Fruit fly (Drosophila melanogaster) whole organism, embryonic: ENCODE data around the gene wwk.

Experiments used
- Ada2b ChIP-seq: fragments of 200-800 bp; sonication (Bioruptor generic); IDR thresholded peaks from 2 replicates; pipeline ENCODE4 v1.3.6; 2022; ENCODE audit warnings: missing biosample characterization, missing genetic modification characterization
- Antp ChIP-seq: fragments of 200-800 bp; sonication (Bioruptor generic); optimal IDR thresholded peaks from 3 replicates; lab custom pipeline; 2016; ENCODE audit warnings: missing biosample characterization, missing genetic modification characterization
- BtbVII ChIP-seq: fragments of 200-800 bp; sonication (Bioruptor generic); optimal IDR thresholded peaks from 3 replicates; lab custom pipeline; 2017; ENCODE audit warnings: missing biosample characterization, mild to moderate bottlenecking, missing genetic modification characterization
- CG1024 ChIP-seq: fragments of 200-800 bp; sonication (Bioruptor generic); IDR thresholded peaks from 2 replicates; pipeline ENCODE4 v1.3.6; 2022; ENCODE audit warnings: missing biosample characterization, missing genetic modification characterization
- CG10979 ChIP-seq: fragments of 200-800 bp; sonication (Bioruptor generic); optimal IDR thresholded peaks from 2 replicates; lab custom pipeline; 2018; ENCODE audit warnings: missing biosample characterization, mild to moderate bottlenecking, missing genetic modification characterization, moderate library complexity
- CG11085 ChIP-seq: fragments of 200-800 bp; sonication (Bioruptor generic); IDR thresholded peaks from 2 replicates; pipeline ENCODE4 v1.3.6; 2022; ENCODE audit warnings: missing biosample characterization, missing genetic modification characterization
- CG12391 ChIP-seq: fragments of 200-800 bp; sonication (Bioruptor generic); optimal IDR thresholded peaks from 3 replicates; lab custom pipeline; 2018; ENCODE audit warnings: missing biosample characterization, mild to moderate bottlenecking, missing genetic modification characterization, moderate library complexity
- CG12659 ChIP-seq: fragments of 200-800 bp; sonication (Bioruptor generic); optimal IDR thresholded peaks from 3 replicates; lab custom pipeline; 2017; ENCODE audit warnings: mild to moderate bottlenecking, missing biosample characterization, missing genetic modification reagents, missing genetic modification characterization
- CG13296 ChIP-seq: fragments of 200-800 bp; sonication (Bioruptor generic); optimal IDR thresholded peaks from 3 replicates; lab custom pipeline; 2018; ENCODE audit warnings: missing biosample characterization, mild to moderate bottlenecking, missing genetic modification characterization
- CG14441 ChIP-seq: fragments of 200-800 bp; sonication (Bioruptor generic); IDR thresholded peaks from 2 replicates; pipeline ENCODE4 v1.3.6; 2022; ENCODE audit warnings: missing biosample characterization, missing genetic modification characterization
- CG14710 ChIP-seq: fragments of 200-800 bp; sonication (Bioruptor generic); optimal IDR thresholded peaks from 3 replicates; lab custom pipeline; 2019; ENCODE audit warnings: missing biosample characterization, mild to moderate bottlenecking, missing genetic modification characterization, moderate library complexity
- CG15011 ChIP-seq: fragments of 200-800 bp; sonication (Bioruptor generic); optimal IDR thresholded peaks from 3 replicates; lab custom pipeline; 2018; ENCODE audit warnings: missing biosample characterization, mild to moderate bottlenecking, missing genetic modification characterization
- CG1603 ChIP-seq: fragments of 200-800 bp; sonication (Bioruptor generic); optimal IDR thresholded peaks from 2 replicates; lab custom pipeline; 2019; ENCODE audit warnings: missing biosample characterization, mild to moderate bottlenecking, missing genetic modification characterization, moderate library complexity
- CG16863 ChIP-seq: fragments of 200-800 bp; sonication (Bioruptor generic); optimal IDR thresholded peaks from 3 replicates; lab custom pipeline; 2016; ENCODE audit warnings: missing biosample characterization, missing genetic modification characterization
- CG17186 ChIP-seq: fragments of 200-800 bp; sonication (Bioruptor generic); optimal IDR thresholded peaks from 3 replicates; lab custom pipeline; 2017; ENCODE audit warnings: missing biosample characterization, missing genetic modification reagents, missing genetic modification characterization
- CG17385 ChIP-seq: fragments of 200-800 bp; sonication (Bioruptor generic); optimal IDR thresholded peaks from 3 replicates; lab custom pipeline; 2018; ENCODE audit warnings: missing biosample characterization, mild to moderate bottlenecking, missing genetic modification characterization
- CG2120 ChIP-seq: fragments of 200-800 bp; sonication (Bioruptor generic); optimal IDR thresholded peaks from 3 replicates; lab custom pipeline; 2016; ENCODE audit warnings: missing biosample characterization, missing genetic modification characterization
- CG30431 ChIP-seq: fragments of 200-800 bp; sonication (Bioruptor generic); optimal IDR thresholded peaks from 2 replicates; lab custom pipeline; 2017; ENCODE audit warnings: missing biosample characterization, missing genetic modification characterization
- CG32772 ChIP-seq: fragments of 200-800 bp; sonication (Bioruptor generic); IDR thresholded peaks from 2 replicates; pipeline ENCODE4 v1.3.6; 2022; ENCODE audit warnings: missing biosample characterization, missing genetic modification characterization
- CG33557 ChIP-seq: fragments of 200-800 bp; sonication (Bioruptor generic); optimal IDR thresholded peaks from 2 replicates; lab custom pipeline; 2019; ENCODE audit warnings: missing biosample characterization, mild to moderate bottlenecking, missing genetic modification characterization, moderate library complexity
- CG3407 ChIP-seq: fragments of 200-800 bp; sonication (Bioruptor generic); optimal IDR thresholded peaks from 2 replicates; lab custom pipeline; 2018; ENCODE audit warnings: missing biosample characterization, mild to moderate bottlenecking, missing genetic modification characterization
- CG34376 ChIP-seq: fragments of 200-800 bp; sonication (Bioruptor generic); optimal IDR thresholded peaks from 2 replicates; lab custom pipeline; 2018; ENCODE audit warnings: missing biosample characterization, mild to moderate bottlenecking, missing genetic modification characterization
- CG42726 ChIP-seq: fragments of 200-800 bp; sonication (Bioruptor generic); IDR thresholded peaks from 2 replicates; pipeline ENCODE4 v1.3.6; 2022; ENCODE audit warnings: missing biosample characterization, missing genetic modification characterization; ENCODE audit not compliant: partially characterized antibody
- CG4820 ChIP-seq: fragments of 200-800 bp; sonication (Bioruptor generic); optimal IDR thresholded peaks from 3 replicates; lab custom pipeline; 2016; ENCODE audit warnings: missing biosample characterization, missing genetic modification characterization
- CG5953 ChIP-seq: fragments of 200-800 bp; sonication (Bioruptor generic); IDR thresholded peaks from 2 replicates; pipeline ENCODE4 v1.3.6; 2022; ENCODE audit warnings: missing biosample characterization, missing genetic modification characterization
- CG6813 ChIP-seq: fragments of 200-800 bp; sonication (Bioruptor generic); optimal IDR thresholded peaks from 2 replicates; lab custom pipeline; 2017; ENCODE audit warnings: missing biosample characterization, missing genetic modification characterization, mild to moderate bottlenecking, moderate library complexity, missing genetic modification reagents
- CG7556 ChIP-seq: fragments of 200-800 bp; sonication (Bioruptor generic); optimal IDR thresholded peaks from 2 replicates; lab custom pipeline; 2017; ENCODE audit warnings: missing biosample characterization, mild to moderate bottlenecking, missing genetic modification characterization
- CG7987 ChIP-seq: fragments of 200-800 bp; sonication (Bioruptor generic); optimal IDR thresholded peaks from 2 replicates; lab custom pipeline; 2018; ENCODE audit warnings: missing biosample characterization, mild to moderate bottlenecking, missing genetic modification characterization, moderate library complexity
- CG9876 ChIP-seq: fragments of 200-800 bp; sonication (Bioruptor generic); optimal IDR thresholded peaks from 2 replicates; lab custom pipeline; 2016; ENCODE audit warnings: missing biosample characterization, missing genetic modification characterization
- CrebB ChIP-seq: fragments of 200-800 bp; sonication (Bioruptor generic); optimal IDR thresholded peaks from 3 replicates; lab custom pipeline; 2018; ENCODE audit warnings: missing biosample characterization, mild to moderate bottlenecking, missing genetic modification characterization
- Fer1 ChIP-seq: fragments of 200-800 bp; sonication (Bioruptor generic); optimal IDR thresholded peaks from 2 replicates; lab custom pipeline; 2017; ENCODE audit warnings: missing biosample characterization, mild to moderate bottlenecking, missing genetic modification characterization
- HLH54F ChIP-seq: fragments of 200-800 bp; sonication (Bioruptor generic); optimal IDR thresholded peaks from 3 replicates; lab custom pipeline; 2016; ENCODE audit warnings: missing biosample characterization, missing genetic modification characterization
- Mad ChIP-seq: fragments of 200-800 bp; sonication (Bioruptor generic); optimal IDR thresholded peaks from 2 replicates; lab custom pipeline; 2016; ENCODE audit warnings: missing biosample characterization, missing genetic modification characterization
- Scr ChIP-seq: fragments of 200-800 bp; sonication (Bioruptor generic); IDR thresholded peaks from 2 replicates; pipeline ENCODE4 v1.3.6; 2022; ENCODE audit warnings: missing biosample characterization, missing genetic modification characterization; ENCODE audit not compliant: partially characterized antibody
- Sry-δ ChIP-seq: fragments of 200-800 bp; sonication (Bioruptor generic); optimal IDR thresholded peaks from 2 replicates; lab custom pipeline; 2016; ENCODE audit warnings: missing biosample characterization, missing genetic modification characterization
- al ChIP-seq: fragments of 200-800 bp; sonication (Bioruptor generic); IDR thresholded peaks from 2 replicates; pipeline ENCODE4 v1.3.6; 2022; ENCODE audit warnings: missing biosample characterization, missing genetic modification characterization
- bab2 ChIP-seq: fragments of 200-800 bp; sonication (Bioruptor generic); optimal IDR thresholded peaks from 2 replicates; lab custom pipeline; 2016; ENCODE audit warnings: missing biosample characterization, missing genetic modification characterization
- eve ChIP-seq, 2 experiments: fragments of >200 bp; optimal IDR thresholded peaks; 2 replicates each; lab custom pipeline; 2017; ENCODE audit warnings: missing biosample characterization in 2 of 2, missing genetic modification characterization in 2 of 2
- exex ChIP-seq: fragments of 200-800 bp; sonication (Bioruptor generic); optimal IDR thresholded peaks from 4 replicates; lab custom pipeline; 2018; ENCODE audit warnings: missing biosample characterization, mild to moderate bottlenecking, missing genetic modification characterization, moderate library complexity
- fd64A ChIP-seq: fragments of 200-800 bp; sonication (Bioruptor generic); optimal IDR thresholded peaks from 3 replicates; lab custom pipeline; 2018; ENCODE audit warnings: missing biosample characterization, mild to moderate bottlenecking, missing genetic modification characterization
- klu ChIP-seq: fragments of 200-800 bp; sonication (Bioruptor generic); IDR thresholded peaks from 2 replicates; pipeline ENCODE4 v1.3.6; 2022; ENCODE audit warnings: missing biosample characterization, missing genetic modification characterization
- lilli ChIP-seq: fragments of 200-800 bp; sonication (Bioruptor generic); optimal IDR thresholded peaks from 3 replicates; lab custom pipeline; 2016; ENCODE audit warnings: missing biosample characterization, missing genetic modification characterization
- lmd ChIP-seq: fragments of 200-800 bp; sonication (Bioruptor generic); IDR thresholded peaks from 2 replicates; pipeline ENCODE4 v1.3.6; 2022; ENCODE audit warnings: missing biosample characterization, missing genetic modification characterization
- luna ChIP-seq: fragments of 200-800 bp; sonication (Bioruptor generic); optimal IDR thresholded peaks from 2 replicates; lab custom pipeline; 2016; ENCODE audit warnings: missing biosample characterization, missing genetic modification characterization
- nerfin-2 ChIP-seq: fragments of 200-800 bp; sonication (Bioruptor generic); IDR thresholded peaks from 2 replicates; pipeline ENCODE4 v1.3.6; 2022; ENCODE audit warnings: missing biosample characterization, missing genetic modification characterization; ENCODE audit not compliant: partially characterized antibody
- odd ChIP-seq: fragments of 200-800 bp; sonication (Bioruptor generic); optimal IDR thresholded peaks from 2 replicates; lab custom pipeline; 2017; ENCODE audit warnings: missing biosample characterization, mild to moderate bottlenecking, missing genetic modification characterization
- psq ChIP-seq: fragments of 200-800 bp; sonication (Bioruptor generic); optimal IDR thresholded peaks from 2 replicates; lab custom pipeline; 2017; ENCODE audit warnings: missing biosample characterization, missing genetic modification characterization
- sqz ChIP-seq: fragments of 200-800 bp; sonication (Bioruptor generic); optimal IDR thresholded peaks from 3 replicates; lab custom pipeline; 2018; ENCODE audit warnings: missing biosample characterization, mild to moderate bottlenecking, missing genetic modification characterization
- tin ChIP-seq: fragments of 200-800 bp; sonication (Bioruptor generic); optimal IDR thresholded peaks from 3 replicates; lab custom pipeline; 2016; ENCODE audit warnings: missing biosample characterization, missing genetic modification characterization
- twi ChIP-seq: fragments of 200-800 bp; optimal IDR thresholded peaks from 2 replicates; lab custom pipeline; 2019; ENCODE audit warnings: missing biosample characterization, mild to moderate bottlenecking, missing genetic modification characterization, moderate library complexity
- zen ChIP-seq: fragments of 200-800 bp; sonication (Bioruptor generic); optimal IDR thresholded peaks from 3 replicates; lab custom pipeline; 2018; ENCODE audit warnings: missing biosample characterization, mild to moderate bottlenecking, missing genetic modification characterization, moderate library complexity

The wwk gene

dm6 chr2L:15067832-15068231 is 6.7 kb upstream of the wwk start (continued):
- TF ChIP-seq nerfin-2 (0 out of 2 replicates have a peak, but pooled peaks have one; percentile 33), CG13296 (peak; percentile 20), CG10979 (tag; lab: Kevin White, UChicago) (peak; percentile 0), CG12659 (GFP tag; lab: Kevin White, UChicago) (peak; percentile 83), CG4820 (peak; percentile 25), CrebB (tag; lab: Kevin White, UChicago) (peak; percentile 53), CG1024 (no peak), CG33557 (GFP tag; lab: Kevin White, UChicago) (peak; percentile 27), klu (GFP tag; lab: Robert Waterston, UW) (peak; percentile 19; the same call in 1 of the 2 replicates), CG17186 (GFP tag; lab: Kevin White, UChicago) (peak; percentile 79), CG5953 (no peak), Fer1 (GFP tag; lab: Kevin White, UChicago) (peak; percentile 76), CG15011 (no peak), CG14441 (GFP tag; lab: Robert Waterston, UW) (no peak), CG42726 (GFP tag; lab: Robert Waterston, UW) (peak; percentile 86), Antp (GFP tag; lab: Kevin White, UChicago) (no peak), tin (GFP tag; lab: Kevin White, UChicago) (peak; percentile 37), Scr (GFP tag; lab: Robert Waterston, UW) (peak; percentile 75), HLH54F (peak; percentile 25), odd (no peak), CG14710 (peak; percentile 85), exex (tag; lab: Kevin White, UChicago) (peak; percentile 33), BtbVII (GFP tag; lab: Kevin White, UChicago) (peak; percentile 7), Mad (GFP tag; lab: Kevin White, UChicago) (no peak), CG1603 (peak; percentile 92), CG7556 (GFP tag; lab: Kevin White, UChicago) (no peak), CG3407 (GFP tag; lab: Kevin White, UChicago) (no peak), CG6813 (GFP tag; lab: Kevin White, UChicago) (no peak), lilli (GFP tag; lab: Kevin White, UChicago) (peak; percentile 36), zen (tag; lab: Kevin White, UChicago) (peak; percentile 47), luna (no peak), eve (GFP tag; optimal IDR thresholded peaks at IDR 0.05; lab: Kevin White, UChicago) (no peak), twi (tag; lab: Kevin White, UChicago) (peak; percentile 98), CG9876 (GFP tag; lab: Kevin White, UChicago) (no peak), CG16863 (GFP tag; lab: Kevin White, UChicago) (no peak), CG7987 (GFP tag; lab: Kevin White, UChicago) (peak; percentile 93), bab2 (no peak), CG30431 (no peak), CG2120 (GFP tag; lab: Kevin White, UChicago) (peak; percentile 53), sqz (no peak), al (no peak), CG11085 (peak; percentile 31; the same call in 1 of the 2 replicates), CG32772 (GFP tag; lab: Robert Waterston, UW) (no peak), psq (GFP tag; lab: Kevin White, UChicago) (peak; percentile 49), lmd (GFP tag; lab: Robert Waterston, UW) (no peak; the same call in 1 of the 2 replicates), CG17385 (peak; percentile 84), fd64A (GFP tag; lab: Kevin White, UChicago) (no peak), CG34376 (GFP tag; lab: Kevin White, UChicago) (no peak), Ada2b (GFP tag; lab: Robert Waterston, UW) (no peak), CG12391 (tag; lab: Kevin White, UChicago) (peak; percentile 58), Sry-δ (peak; percentile 74)
